Worm (Caenorhabditis elegans) whole organism, mixed stage, embryonic: ENCODE results near the gene cht-3.

Source experiments
- M03D4.4 ChIP-seq: sonication (generic microtip); optimal IDR thresholded peaks from 2 replicates; lab custom pipeline; 2017; ENCODE audit warnings: mild to moderate bottlenecking, missing genetic modification characterization, missing compliant biosample characterization
- blmp-1 ChIP-seq: fragments of 150-350 bp; optimal IDR thresholded peaks from 2 replicates; lab custom pipeline; 2014; ENCODE audit warnings: missing biosample characterization, missing genetic modification characterization
- ceh-39 ChIP-seq: fragments of 150-350 bp; optimal IDR thresholded peaks from 2 replicates; lab custom pipeline; 2014; ENCODE audit warnings: missing biosample characterization, missing genetic modification characterization
- ceh-43 ChIP-seq: fragments of 200-800 bp; sonication (Bioruptor generic); optimal IDR thresholded peaks from 2 replicates; lab custom pipeline; 2018; ENCODE audit warnings: mild to moderate bottlenecking, missing genetic modification characterization, moderate library complexity, missing compliant biosample characterization
- ceh-83 ChIP-seq: fragments of 200-800 bp; sonication (Bioruptor generic); optimal IDR thresholded peaks from 2 replicates; lab custom pipeline; 2018; ENCODE audit warnings: mild to moderate bottlenecking, missing genetic modification characterization, missing compliant biosample characterization
- ces-1 ChIP-seq: fragments of 150-350 bp; optimal IDR thresholded peaks from 2 replicates; lab custom pipeline; 2014; ENCODE audit warnings: missing biosample characterization, missing genetic modification reagents, missing genetic modification characterization
- cnd-1 ChIP-seq: fragments of 200-800 bp; sonication (Bioruptor generic); optimal IDR thresholded peaks from 2 replicates; lab custom pipeline; 2018; ENCODE audit warnings: mild to moderate bottlenecking, missing genetic modification characterization, missing compliant biosample characterization
- elt-1 ChIP-seq: sonication (generic microtip); optimal IDR thresholded peaks from 2 replicates; lab custom pipeline; 2017; ENCODE audit warnings: missing genetic modification characterization, mild to moderate bottlenecking, missing compliant biosample characterization, antibody characterized with exemption, moderate library complexity, borderline replicate concordance; ENCODE audit not compliant: insufficient read depth
- elt-3 ChIP-seq: fragments of 150-350 bp; optimal IDR thresholded peaks from 2 replicates; lab custom pipeline; 2014; ENCODE audit warnings: missing biosample characterization, missing genetic modification characterization
- flh-1 ChIP-seq: fragments of 200-800 bp; sonication (Bioruptor generic); optimal IDR thresholded peaks from 2 replicates; lab custom pipeline; 2018; ENCODE audit warnings: mild to moderate bottlenecking, missing genetic modification characterization, moderate library complexity, missing compliant biosample characterization
- ham-2 ChIP-seq: fragments of 200-800 bp; sonication (Bioruptor generic); optimal IDR thresholded peaks from 2 replicates; lab custom pipeline; 2018; ENCODE audit warnings: mild to moderate bottlenecking, missing genetic modification characterization, missing compliant biosample characterization
- lin-32 ChIP-seq: fragments of 200-800 bp; sonication (Bioruptor generic); optimal IDR thresholded peaks from 2 replicates; lab custom pipeline; 2018; ENCODE audit warnings: mild to moderate bottlenecking, missing genetic modification characterization, missing compliant biosample characterization
- lsy-2 ChIP-seq: fragments of 150-350 bp; optimal IDR thresholded peaks from 2 replicates; lab custom pipeline; 2014; ENCODE audit warnings: missing biosample characterization, missing genetic modification characterization
- mab-5 ChIP-seq: fragments of 150-350 bp; optimal IDR thresholded peaks from 2 replicates; lab custom pipeline; 2014; ENCODE audit warnings: missing biosample characterization, missing genetic modification characterization
- mls-2 ChIP-seq: sonication (generic microtip); optimal IDR thresholded peaks from 2 replicates; lab custom pipeline; 2016; ENCODE audit warnings: mild to moderate bottlenecking, missing genetic modification characterization, moderate library complexity, missing compliant biosample characterization
- nhr-12 ChIP-seq: fragments of 150-350 bp; optimal IDR thresholded peaks from 2 replicates; lab custom pipeline; 2014; ENCODE audit warnings: missing biosample characterization, missing genetic modification characterization
- nhr-2 ChIP-seq: fragments of 150-350 bp; optimal IDR thresholded peaks from 2 replicates; lab custom pipeline; 2014; ENCODE audit warnings: missing biosample characterization, missing genetic modification characterization
- nhr-237 ChIP-seq: fragments of 150-350 bp; optimal IDR thresholded peaks from 2 replicates; lab custom pipeline; 2014; ENCODE audit warnings: missing biosample characterization, missing genetic modification characterization
- nhr-28 ChIP-seq: fragments of 150-350 bp; optimal IDR thresholded peaks from 2 replicates; lab custom pipeline; 2014; ENCODE audit warnings: missing biosample characterization, missing genetic modification characterization
- nhr-76 ChIP-seq: sonication (generic microtip); optimal IDR thresholded peaks from 2 replicates; lab custom pipeline; 2017; ENCODE audit warnings: missing biosample characterization, missing genetic modification characterization
- pha-4 ChIP-seq: fragments of 150-350 bp; optimal IDR thresholded peaks from 2 replicates; lab custom pipeline; 2018; ENCODE audit warnings: missing biosample characterization, missing genetic modification reagents, missing genetic modification characterization
- sem-2 ChIP-seq: fragments of 200-800 bp; sonication (Bioruptor generic); optimal IDR thresholded peaks from 2 replicates; lab custom pipeline; 2018; ENCODE audit warnings: mild to moderate bottlenecking, missing genetic modification characterization, missing compliant biosample characterization
- snpc-4 ChIP-seq: fragments of 150-350 bp; optimal IDR thresholded peaks from 2 replicates; lab custom pipeline; 2014; ENCODE audit warnings: missing biosample characterization, missing genetic modification characterization
- sptf-1 ChIP-seq: sonication (generic microtip); optimal IDR thresholded peaks from 2 replicates; lab custom pipeline; 2017; ENCODE audit warnings: mild to moderate bottlenecking, missing genetic modification characterization, moderate library complexity, missing compliant biosample characterization
- tbx-8 ChIP-seq: fragments of 200-800 bp; sonication (Bioruptor generic); optimal IDR thresholded peaks from 2 replicates; lab custom pipeline; 2018; ENCODE audit warnings: mild to moderate bottlenecking, missing genetic modification characterization, moderate library complexity, missing compliant biosample characterization
- unc-120 ChIP-seq: sonication (generic microtip); optimal IDR thresholded peaks from 2 replicates; lab custom pipeline; 2017; ENCODE audit warnings: missing genetic modification characterization, missing compliant biosample characterization; ENCODE audit not compliant: poor library complexity, severe bottlenecking
- unc-62 ChIP-seq: fragments of 150-350 bp; optimal IDR thresholded peaks from 2 replicates; lab custom pipeline; 2014; ENCODE audit warnings: missing biosample characterization, missing genetic modification reagents, missing genetic modification characterization
- zip-8 ChIP-seq: fragments of 150-350 bp; optimal IDR thresholded peaks from 2 replicates; lab custom pipeline; 2014; ENCODE audit warnings: missing biosample characterization, missing genetic modification characterization
- ztf-11 ChIP-seq: fragments of 150-350 bp; optimal IDR thresholded peaks from 2 replicates; lab custom pipeline; 2014; ENCODE audit warnings: missing biosample characterization, missing genetic modification characterization

Gene cht-3

DNA sequence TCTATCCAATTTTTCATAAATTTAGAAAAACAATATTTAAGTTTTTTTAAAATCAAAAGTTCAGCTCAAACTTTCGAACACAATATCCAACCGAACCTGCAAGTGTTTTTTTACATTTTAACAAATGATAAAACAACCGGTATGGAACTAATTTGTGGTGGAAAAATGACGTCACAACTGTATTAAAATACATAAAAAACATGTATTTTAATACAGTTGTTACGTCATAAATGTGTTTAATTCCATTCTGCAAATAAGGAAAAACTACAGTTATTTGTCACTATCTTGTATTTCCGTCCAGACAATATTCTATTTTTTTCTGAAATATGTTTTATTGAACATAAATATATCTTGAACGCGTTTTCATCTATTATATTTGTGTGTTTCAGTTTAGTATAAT is 8.8 kb downstream of the cht-3 start:
- TF ChIP-seq zip-8 (tag; lab: Kevin White, UChicago) (peak; percentile 99), mab-5 (tag; lab: Kevin White, UChicago) (no peak), flh-1 (GFP tag; lab: Kevin White, UChicago) (no peak)

DNA sequence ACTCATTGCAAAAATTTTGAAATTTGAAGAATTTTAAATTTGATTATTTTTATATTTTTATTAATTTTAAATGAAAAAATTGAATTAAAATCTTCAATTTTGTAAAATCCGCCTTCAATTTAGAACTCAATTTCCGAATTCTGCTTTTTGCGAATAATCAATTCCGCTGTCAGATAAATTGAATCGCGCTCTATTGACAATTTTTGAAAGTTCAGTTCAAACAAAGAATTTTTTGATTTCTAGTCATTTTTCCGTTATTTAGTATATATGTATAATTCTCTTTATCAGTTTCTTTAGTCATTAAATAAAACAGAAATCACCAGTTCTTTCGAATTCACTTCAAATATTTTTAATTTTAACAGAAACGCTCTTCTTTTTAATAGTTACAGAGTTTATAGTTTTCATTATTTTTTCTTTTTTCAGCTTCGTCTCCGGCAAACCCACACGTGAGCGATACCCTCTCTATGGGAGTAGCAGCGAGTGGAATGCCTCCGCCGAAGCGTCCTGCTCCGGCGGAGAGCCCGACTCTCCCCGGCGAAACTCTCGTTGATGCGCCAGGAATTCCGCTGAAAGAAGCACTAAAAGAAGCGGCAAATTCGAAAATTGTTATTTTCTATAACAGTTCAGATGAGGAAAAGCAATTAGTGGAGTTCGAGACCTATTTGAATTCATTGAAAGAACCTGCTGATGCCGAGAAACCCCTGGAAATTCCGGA is 9.5 kb downstream of the cht-3 start:
- TF ChIP-seq elt-3 (tag; lab: Kevin White, UChicago) = no peak
- TF ChIP-seq sptf-1 (tag; lab: Kevin White, UChicago) = no peak
- TF ChIP-seq sem-2 = no peak
- no peak for TF ChIP-seq ceh-39
- TF ChIP-seq nhr-237 (tag; lab: Kevin White, UChicago) = no peak
- TF ChIP-seq cnd-1 (tag; lab: Kevin White, UChicago) = no peak
- no peak for TF ChIP-seq ham-2 (GFP tag; lab: Kevin White, UChicago)
- TF ChIP-seq pha-4 = no peak
- no peak for TF ChIP-seq unc-120 (tag; lab: Kevin White, UChicago)
- TF ChIP-seq snpc-4 = no peak

DNA sequence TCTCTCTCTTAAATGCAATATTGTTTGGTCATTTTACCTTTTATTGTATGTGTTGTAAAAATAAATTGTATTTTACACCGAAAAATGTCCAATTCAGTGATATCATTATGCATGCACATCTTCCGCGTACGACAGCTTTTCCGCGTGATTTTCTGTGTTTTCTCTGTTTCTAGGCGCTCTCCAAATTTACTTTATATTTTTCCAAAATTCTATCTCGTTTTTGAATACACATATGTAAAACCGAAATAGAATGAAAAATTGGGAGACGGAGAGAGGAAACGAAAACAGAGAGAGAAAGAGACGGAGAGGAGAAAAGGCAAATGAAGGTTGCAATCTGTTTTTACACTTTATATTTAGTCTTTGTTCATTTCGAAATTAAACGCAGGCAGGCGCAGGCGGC is 13.1 kb downstream of the cht-3 start:
- TF ChIP-seq ceh-83 (GFP tag; lab: Kevin White, UChicago) (no peak), ces-1 (GFP tag; lab: Kevin White, UChicago) (peak; percentile 80), M03D4.4 (tag; lab: Kevin White, UChicago) (no peak), nhr-237 (tag; lab: Kevin White, UChicago) (peak; percentile 62), nhr-2 (tag; lab: Kevin White, UChicago) (no peak), mab-5 (tag; lab: Kevin White, UChicago) (no peak), cnd-1 (tag; lab: Kevin White, UChicago) (no peak), ceh-39 (no peak), ztf-11 (tag; lab: Kevin White, UChicago) (no peak), unc-120 (tag; lab: Kevin White, UChicago) (peak; percentile 13), lsy-2 (tag; lab: Kevin White, UChicago) (peak; percentile 22), unc-62 (GFP tag; lab: Kevin White, UChicago) (peak; percentile 48), flh-1 (GFP tag; lab: Kevin White, UChicago) (no peak), nhr-76 (tag; lab: Kevin White, UChicago) (no peak), nhr-28 (tag; lab: Kevin White, UChicago) (no peak)
- TF ChIP-seq, all 35 proteins: peak for 5

DNA sequence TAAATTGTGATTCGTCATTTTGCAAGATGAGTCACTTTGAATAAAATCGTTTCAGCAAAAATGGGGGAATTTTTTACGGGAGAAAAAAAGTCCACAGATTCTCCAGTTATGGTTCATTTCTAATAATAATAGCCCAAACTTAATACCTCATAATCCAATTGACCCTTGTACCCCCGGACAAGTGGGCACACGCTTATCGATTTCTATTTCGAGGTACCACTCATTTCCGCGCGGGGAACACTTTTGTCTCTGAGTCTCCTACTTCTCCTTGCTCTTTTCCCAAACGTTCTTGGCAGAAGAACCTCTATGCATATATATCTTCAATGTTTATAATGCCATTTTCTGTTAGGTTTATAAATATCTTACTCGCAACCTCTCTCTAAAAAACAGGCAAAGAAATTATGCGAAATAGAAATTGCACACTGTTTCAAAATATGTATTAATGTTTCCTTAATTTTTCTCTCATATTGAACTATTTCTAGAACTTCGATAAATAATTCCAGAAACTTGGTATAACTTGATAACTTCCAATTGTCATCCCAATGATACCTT is 13.8 kb downstream of the cht-3 start, which contains the start of gene gldi-4:
TSS of gene gldi-4 (plus strand) at position 502 of the 552 bp plus-strand sequence.
- TF ChIP-seq nhr-2 (tag; lab: Kevin White, UChicago) = peak; percentile 92
- no peak for TF ChIP-seq snpc-4
- TF ChIP-seq nhr-12 = no peak
- peak; percentile 83 for TF ChIP-seq ces-1 (GFP tag; lab: Kevin White, UChicago)
- no peak for TF ChIP-seq ceh-43 (GFP tag; lab: Kevin White, UChicago)
- TF ChIP-seq mls-2 = peak; percentile 14
- TF ChIP-seq sptf-1 (tag; lab: Kevin White, UChicago) = no peak

DNA sequence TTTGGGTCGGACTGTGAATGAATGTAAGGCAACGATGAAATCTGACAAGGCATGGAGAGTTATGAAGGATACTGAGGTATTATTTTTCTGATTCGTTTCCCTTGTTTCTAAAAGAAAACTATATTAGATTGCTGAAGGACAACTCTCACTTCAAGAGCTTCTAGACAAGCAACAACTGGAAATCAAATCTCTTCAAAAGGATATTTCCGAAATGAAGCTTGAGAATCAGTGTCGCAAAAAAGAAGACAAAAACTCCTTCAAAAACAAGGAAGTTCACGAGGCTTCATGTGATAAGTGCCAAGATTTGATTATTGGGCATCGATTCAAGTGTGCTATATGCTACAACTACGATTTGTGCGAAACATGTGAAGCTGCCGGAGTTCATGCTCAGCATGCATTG is 15.2 kb downstream of the cht-3 start:
- TF ChIP-seq cnd-1 (tag; lab: Kevin White, UChicago) (no peak), ztf-11 (tag; lab: Kevin White, UChicago) (no peak), nhr-76 (tag; lab: Kevin White, UChicago) (no peak), mab-5 (tag; lab: Kevin White, UChicago) (no peak), ceh-83 (GFP tag; lab: Kevin White, UChicago) (no peak), ham-2 (GFP tag; lab: Kevin White, UChicago) (no peak)

DNA sequence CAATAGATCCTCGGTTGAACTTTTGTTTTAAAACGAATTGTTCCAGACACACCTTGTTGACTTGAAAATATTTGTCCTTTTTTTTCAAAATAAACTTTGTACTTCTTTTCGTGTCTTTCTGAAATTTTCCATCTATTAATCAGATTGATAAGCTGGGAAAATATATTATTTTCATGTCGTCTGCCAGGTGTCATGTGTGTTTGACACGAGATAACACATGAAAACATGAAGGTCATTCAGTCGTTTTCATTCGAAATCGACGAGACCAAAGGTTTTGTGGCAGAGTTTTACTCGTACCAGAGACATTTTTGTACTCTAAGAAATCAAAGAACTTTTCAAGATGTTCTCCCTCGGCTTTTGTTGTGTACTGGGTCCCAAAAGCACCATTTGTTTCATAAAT is 17.2 kb downstream of the cht-3 start:
- TF ChIP-seq zip-8 (tag; lab: Kevin White, UChicago) (no peak), nhr-76 (tag; lab: Kevin White, UChicago) (no peak), blmp-1 (no peak), elt-3 (tag; lab: Kevin White, UChicago) (no peak), ceh-43 (GFP tag; lab: Kevin White, UChicago) (no peak), flh-1 (GFP tag; lab: Kevin White, UChicago) (no peak), nhr-2 (tag; lab: Kevin White, UChicago) (no peak), ztf-11 (tag; lab: Kevin White, UChicago) (no peak), nhr-28 (tag; lab: Kevin White, UChicago) (no peak), tbx-8 (no peak), lin-32 (no peak), sem-2 (no peak), ceh-83 (GFP tag; lab: Kevin White, UChicago) (no peak), snpc-4 (no peak), elt-1 (tag; lab: Kevin White, UChicago) (no peak)
- TF ChIP-seq, all 35 proteins: peak for 0
